Fruit fly (Drosophila melanogaster): ENCODE data around the gene Tango6.
A peak's percentile ranks its signal among the peaks of the same experiment; 100 is the strongest.

The Tango6 gene

dm6 chr2L:19011895-19012645 lies 43.2 kb downstream of the Tango6 start (continued):
- TF ChIP-seq Trl (optimal IDR thresholded peaks at IDR 0.05) (no peak), Trl (GFP tag; optimal IDR thresholded peaks at IDR 0.05) (peak; percentile 77), vnd (GFP tag; IDR thresholded peaks at IDR 0.05; ENCODE audit: partially characterized antibody) (no peak), CG2889 (GFP tag; IDR thresholded peaks at IDR 0.05) (peak; percentile 74; the same call in 2 of the 3 replicates), Dip2 (GFP tag; IDR thresholded peaks at IDR 0.05) (no peak), lola (GFP tag; optimal IDR thresholded peaks at IDR 0.05) (peak in 1 of 3 experiments; percentile 43), CG17802 (tag; optimal IDR thresholded peaks at IDR 0.05) (peak; percentile 27), mam (GFP tag; optimal IDR thresholded peaks at IDR 0.05) (peak; percentile 88), Dip3 (GFP tag; optimal IDR thresholded peaks at IDR 0.05) (peak; percentile 82), Spps (tag; optimal IDR thresholded peaks at IDR 0.05) (peak; percentile 6), odd (GFP tag; optimal IDR thresholded peaks at IDR 0.05) (peak; percentile 69), CG34422 (GFP tag; IDR thresholded peaks at IDR 0.05) (peak; percentile 86), exex (tag; optimal IDR thresholded peaks at IDR 0.05) (peak; percentile 53), dan (GFP tag; IDR thresholded peaks at IDR 0.05) (no peak), gsb-n (tag; optimal IDR thresholded peaks at IDR 0.05) (peak; percentile 58), NC2α (GFP tag; optimal IDR thresholded peaks at IDR 0.05) (peak; percentile 46), ewg (GFP tag; optimal IDR thresholded peaks at IDR 0.05) (peak; percentile 83), Mes4 (GFP tag; optimal IDR thresholded peaks at IDR 0.05) (peak; percentile 62), CG6765 (GFP tag; optimal IDR thresholded peaks at IDR 0.05) (peak; percentile 8), Poxn (GFP tag; IDR thresholded peaks at IDR 0.05) (peak; percentile 66; the same call in 1 of the 2 replicates), salm (tag; optimal IDR thresholded peaks at IDR 0.05) (peak; percentile 51), CG10147 (GFP tag; optimal IDR thresholded peaks at IDR 0.05) (peak; percentile 73), CG4404 (GFP tag; IDR thresholded peaks at IDR 0.05) (peak; percentile 76), lbe (GFP tag; optimal IDR thresholded peaks at IDR 0.05) (no peak), CG18476 (GFP tag; optimal IDR thresholded peaks at IDR 0.05) (peak; percentile 73), CG11696 (GFP tag; IDR thresholded peaks at IDR 0.05) (0 out of 2 replicates have a peak, but pooled peaks have one; percentile 32), cg (GFP tag; optimal IDR thresholded peaks at IDR 0.05) (peak; percentile 27), Eip74EF (GFP tag; optimal IDR thresholded peaks at IDR 0.05) (peak in 1 of 2 experiments; percentile 53), bcd (GFP tag; optimal IDR thresholded peaks at IDR 0.05) (peak; percentile 84), CG7271 (tag; optimal IDR thresholded peaks at IDR 0.05) (no peak), CG9215 (GFP tag; IDR thresholded peaks at IDR 0.05) (peak; percentile 78), CG5953 (GFP tag; IDR thresholded peaks at IDR 0.05) (peak; percentile 82), CG15479 (GFP tag; optimal IDR thresholded peaks at IDR 0.05) (no peak), Jarid2 (GFP tag; optimal IDR thresholded peaks at IDR 0.05) (peak; percentile 28), CG12219 (GFP tag; optimal IDR thresholded peaks at IDR 0.05) (peak; percentile 80), da (GFP tag; optimal IDR thresholded peaks at IDR 0.05) (no peak), CG10274 (GFP tag; optimal IDR thresholded peaks at IDR 0.05) (peak; percentile 45), psq (GFP tag; optimal IDR thresholded peaks at IDR 0.05) (no peak), pum (GFP tag; optimal IDR thresholded peaks at IDR 0.05) (peak; percentile 74), CTCF (GFP tag; optimal IDR thresholded peaks at IDR 0.05) (no peak), sob (GFP tag; IDR thresholded peaks at IDR 0.05) (peak; percentile 91), CG4820 (GFP tag; optimal IDR thresholded peaks at IDR 0.05) (peak; percentile 68), ttk (GFP tag; IDR thresholded peaks at IDR 0.05) (peak; percentile 86), slbo (GFP tag; IDR thresholded peaks at IDR 0.05) (peak; percentile 93), CG9437 (GFP tag; optimal IDR thresholded peaks at IDR 0.05) (peak; percentile 65), run (tag; optimal IDR thresholded peaks at IDR 0.05) (peak; percentile 33), HLH4C (GFP tag; IDR thresholded peaks at IDR 0.05; ENCODE audit: partially characterized antibody) (no peak), CG8388 (GFP tag; optimal IDR thresholded peaks at IDR 0.05) (peak; percentile 59), unc-4 (GFP tag; IDR thresholded peaks at IDR 0.05; ENCODE audit: partially characterized antibody) (no peak), Hsf (GFP tag; optimal IDR thresholded peaks at IDR 0.05) (peak; percentile 78)
